Worm (Caenorhabditis elegans) whole organism, L2 larva: ENCODE measurements around the gene fbxb-83.

ENCODE experiments used
- R02D3.7 ChIP-seq: fragments of 150-350 bp; optimal IDR thresholded peaks from 2 replicates; lab custom pipeline; 2014; ENCODE audit warnings: missing biosample characterization, missing genetic modification characterization
- ama-1 ChIP-seq: fragments of 150-350 bp; optimal IDR thresholded peaks from 2 replicates; lab custom pipeline; 2018; ENCODE audit warnings: inconsistent platforms
- nhr-11 ChIP-seq: fragments of 150-350 bp; optimal IDR thresholded peaks from 2 replicates; lab custom pipeline; 2014; ENCODE audit warnings: missing biosample characterization, missing genetic modification characterization
- skn-1 ChIP-seq: sonication (generic microtip); optimal IDR thresholded peaks from 2 replicates; lab custom pipeline; 2017; ENCODE audit warnings: missing biosample characterization, missing genetic modification characterization
- unc-62 ChIP-seq: fragments of 150-350 bp; optimal IDR thresholded peaks from 2 replicates; lab custom pipeline; 2014; ENCODE audit warnings: missing biosample characterization, missing genetic modification reagents, missing genetic modification characterization

- TF ChIP-seq unc-62 (GFP tag; lab: Kevin White, UChicago) (no peak), R02D3.7 (tag; lab: Kevin White, UChicago) (no peak), ama-1 (no peak), nhr-11 (tag; lab: Kevin White, UChicago) (no peak), skn-1 (tag; lab: Kevin White, UChicago) (no peak)
Measured at ce11 chrIII:130650-131049, 14.4 kb downstream of the fbxb-83 start, which contains the start of the genes nhr-280 and C29F9.2.
